Worm (Caenorhabditis elegans) whole organism, young adult: ENCODE data around the gene F55G11.6.

Experiments used
- F23B12.7 ChIP-seq: sonication (generic microtip); optimal IDR thresholded peaks from 2 replicates; lab custom pipeline; 2017; ENCODE audit warnings: missing genetic modification characterization, mild to moderate bottlenecking, missing compliant biosample characterization, antibody characterized with exemption, moderate library complexity; ENCODE audit not compliant: insufficient read depth
- akir-1 ChIP-seq: fragments of 200-800 bp; sonication (Bioruptor generic); optimal IDR thresholded peaks from 2 replicates; lab custom pipeline; 2018; ENCODE audit warnings: mild to moderate bottlenecking, missing genetic modification characterization, moderate library complexity, missing compliant biosample characterization
- aptf-2 ChIP-seq: fragments of 200-800 bp; sonication (Bioruptor generic); conservative IDR thresholded peaks from 2 replicates; pipeline ENCODE4 v1.3.6; 2022; ENCODE audit warnings: missing genetic modification reagents, missing genetic modification characterization, missing compliant biosample characterization
- dpl-1 ChIP-seq: fragments of 150-350 bp; optimal IDR thresholded peaks from 2 replicates; lab custom pipeline; 2014; ENCODE audit warnings: missing biosample characterization, missing genetic modification reagents, missing genetic modification characterization
- let-526 ChIP-seq: fragments of 200-800 bp; sonication (Bioruptor generic); IDR thresholded peaks from 2 replicates; pipeline ENCODE4 v1.3.6; 2022; ENCODE audit warnings: missing genetic modification reagents, missing genetic modification characterization, missing compliant biosample characterization
- snpc-4 ChIP-seq, 5 experiments: fragments of 150-350 bp in 1 of 5; sonication (generic microtip) in 4 of 5; optimal IDR thresholded peaks; 2 replicates each; lab custom pipeline; 2014 to 2018; ENCODE audit warnings: missing genetic modification characterization in 5 of 5, missing biosample characterization in 3 of 5, antibody characterized with exemption in 2 of 5, mild to moderate bottlenecking in 2 of 5, missing compliant biosample characterization in 2 of 5, missing genotype in 2 of 5, moderate library complexity in 2 of 5, missing genetic modification reagents in 1 of 5
- unc-130 ChIP-seq: sonication (generic microtip); optimal IDR thresholded peaks from 2 replicates; lab custom pipeline; 2016; ENCODE audit warnings: missing genetic modification reagents, missing genetic modification characterization, missing compliant biosample characterization
- zfh-2 ChIP-seq: fragments of 200-800 bp; sonication (Bioruptor generic); conservative IDR thresholded peaks from 2 replicates; pipeline ENCODE4 v1.3.6; 2022; ENCODE audit warnings: missing genetic modification reagents, missing genetic modification characterization, missing compliant biosample characterization

DNA sequence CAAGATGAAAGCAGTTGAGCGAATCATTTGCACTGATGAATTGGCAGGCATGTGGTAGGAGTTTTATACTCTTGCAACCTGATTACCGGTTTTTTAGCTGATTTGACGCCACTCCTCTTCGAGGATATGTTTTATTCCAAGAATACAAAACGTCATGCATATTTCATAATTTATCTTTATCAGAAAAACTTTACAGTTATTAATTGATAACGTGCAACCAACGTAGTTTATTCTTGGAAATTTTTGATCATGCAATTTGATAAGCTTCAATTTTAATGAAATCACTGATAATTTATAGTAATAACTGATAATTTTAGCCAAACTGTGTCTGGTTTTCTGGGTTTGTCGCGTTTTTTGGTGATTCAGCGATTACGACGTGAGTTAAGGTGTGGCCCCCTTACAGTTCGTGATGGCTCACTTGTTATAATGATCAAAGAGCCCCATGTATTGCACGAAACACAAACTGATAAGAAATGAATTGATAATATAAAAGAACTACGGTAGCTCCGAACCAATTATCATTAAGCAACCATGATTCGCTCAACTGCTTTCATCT is 21.5 kb upstream of the F55G11.6 start, which contains the start of the genes cld-1 and dod-21:
- TF ChIP-seq dpl-1 (GFP tag; lab: Kevin White, UChicago) (no peak), akir-1 (no peak), snpc-4 (GFP tag; optimal IDR thresholded peaks at IDR 0.05; lab: Kevin White, UChicago) (no peak), snpc-4 (tag; optimal IDR thresholded peaks at IDR 0.05; lab: Kevin White, UChicago) (no peak), aptf-2 (GFP tag; lab: Robert Waterston, UW) (no peak), F23B12.7 (tag; lab: Kevin White, UChicago) (no peak), zfh-2 (GFP tag; lab: Robert Waterston, UW) (no peak), let-526 (no peak), unc-130 (no peak)
